Fruit fly (Drosophila melanogaster): ENCODE results near the gene CG3246.
A peak's percentile ranks its signal among the peaks of the same experiment; 100 is the strongest.

Gene CG3246

dm6 chr2L:3440322-3440721, 21.4 kb downstream of the CG3246 start (continued):
- TF ChIP-seq CG12942 (GFP tag; optimal IDR thresholded peaks at IDR 0.05) (peak; percentile 59), peb (GFP tag; IDR thresholded peaks at IDR 0.05) (peak; percentile 64), esg (GFP tag; conservative IDR thresholded peaks at IDR 0.05) (peak; percentile 57), ara (GFP tag; IDR thresholded peaks at IDR 0.05) (peak; percentile 69), CG12104 (GFP tag; optimal IDR thresholded peaks at IDR 0.05) (no peak), CG10654 (GFP tag; optimal IDR thresholded peaks at IDR 0.05) (peak; percentile 56), CG13894 (tag; optimal IDR thresholded peaks at IDR 0.05) (no peak), Sox102F (GFP tag; optimal IDR thresholded peaks at IDR 0.05) (peak; percentile 82), nerfin-2 (GFP tag; IDR thresholded peaks at IDR 0.05; ENCODE audit: partially characterized antibody) (no peak), NC2α (GFP tag; optimal IDR thresholded peaks at IDR 0.05) (no peak), CG34224 (GFP tag; IDR thresholded peaks at IDR 0.05; ENCODE audit: partially characterized antibody) (no peak), ems (GFP tag; optimal IDR thresholded peaks at IDR 0.05) (peak; percentile 24), CG7963 (GFP tag; IDR thresholded peaks at IDR 0.05; ENCODE audit: partially characterized antibody) (no peak), CG11093 (GFP tag; IDR thresholded peaks at IDR 0.05) (peak; percentile 76; the same call in 2 of the 3 replicates), CG13424 (tag; optimal IDR thresholded peaks at IDR 0.05) (peak; percentile 25), CG17385 (GFP tag; optimal IDR thresholded peaks at IDR 0.05) (peak; percentile 62), Gsc (GFP tag; IDR thresholded peaks at IDR 0.05) (peak; percentile 54; the same call in 1 of the 2 replicates), tgo (GFP tag; IDR thresholded peaks at IDR 0.05) (peak; percentile 81), Hey (tag; optimal IDR thresholded peaks at IDR 0.05) (no peak), sim (GFP tag; IDR thresholded peaks at IDR 0.05) (0 out of 2 replicates have a peak, but pooled peaks have one; percentile 50), bab2 (GFP tag; optimal IDR thresholded peaks at IDR 0.05) (peak; percentile 19), az2 (GFP tag; optimal IDR thresholded peaks at IDR 0.05) (peak; percentile 50), Kr (GFP tag; optimal IDR thresholded peaks at IDR 0.05) (no peak), CG13287 (GFP tag; IDR thresholded peaks at IDR 0.05; ENCODE audit: partially characterized antibody) (no peak), CG7987 (GFP tag; optimal IDR thresholded peaks at IDR 0.05) (peak; percentile 9), CG10209 (GFP tag; optimal IDR thresholded peaks at IDR 0.05) (peak; percentile 72), gem (tag; optimal IDR thresholded peaks at IDR 0.05) (peak; percentile 82), kay (GFP tag; optimal IDR thresholded peaks at IDR 0.05) (no peak), CG10147 (GFP tag; optimal IDR thresholded peaks at IDR 0.05) (no peak), mld (GFP tag; IDR thresholded peaks at IDR 0.05; ENCODE audit: partially characterized antibody) (no peak), kni (GFP tag; optimal IDR thresholded peaks at IDR 0.05) (no peak), cad (GFP tag; optimal IDR thresholded peaks at IDR 0.05) (no peak), CG17328 (GFP tag; IDR thresholded peaks at IDR 0.05) (peak; percentile 77), pum (GFP tag; optimal IDR thresholded peaks at IDR 0.05) (peak; percentile 36), CG18262 (tag; optimal IDR thresholded peaks at IDR 0.05) (peak; percentile 65), sens (GFP tag) (peak; percentile 88), PHDP (tag; optimal IDR thresholded peaks at IDR 0.05) (peak; percentile 68), CG12071 (GFP tag; optimal IDR thresholded peaks at IDR 0.05) (peak; percentile 69), Trl (optimal IDR thresholded peaks at IDR 0.05) (no peak), Trl (GFP tag; optimal IDR thresholded peaks at IDR 0.05) (no peak), CG2199 (GFP tag; IDR thresholded peaks at IDR 0.05) (peak; percentile 51; the same call in 1 of the 3 replicates), CG9609 (GFP tag; optimal IDR thresholded peaks at IDR 0.05) (peak; percentile 69), CG18599 (GFP tag; optimal IDR thresholded peaks at IDR 0.05) (peak; percentile 72), trh (GFP tag; optimal IDR thresholded peaks at IDR 0.05) (peak; percentile 5), corto (GFP tag; optimal IDR thresholded peaks at IDR 0.05) (no peak), Optix (GFP tag; IDR thresholded peaks at IDR 0.05) (peak; percentile 76; the same call in 2 of the 3 replicates), ash1 (GFP tag; optimal IDR thresholded peaks at IDR 0.05) (no peak), Dfd (GFP tag; optimal IDR thresholded peaks at IDR 0.05) (no peak), ftz-f1 (GFP tag; optimal IDR thresholded peaks at IDR 0.05) (no peak), Dbx (GFP tag; IDR thresholded peaks at IDR 0.05) (0 out of 3 replicates have a peak, but pooled peaks have one; percentile 43), Lim3 (GFP tag; IDR thresholded peaks at IDR 0.05) (no peak; the same call in 1 of the 2 replicates)
